Fruit fly (Drosophila melanogaster) whole organism: ENCODE measurements around the gene CG9171.

ENCODE experiments used
- Dll ChIP-seq: fragments of >200 bp; optimal IDR thresholded peaks from 2 replicates; lab custom pipeline; 2017
- usp ChIP-seq: fragments of >200 bp; optimal IDR thresholded peaks from 2 replicates; lab custom pipeline; 2017; ENCODE audit warnings: missing biosample characterization, missing genetic modification characterization, mixed read lengths

- no peak for TF ChIP-seq Dll (lab: Kevin White, UChicago)
- TF ChIP-seq usp, result no peak
Measured at dm6 chr2L:5745857-5746256, 54.2 kb downstream of the CG9171 start, which contains the start of gene CG11029.
